Fruit fly (Drosophila melanogaster) whole organism, pupa: Measurements from ENCODE around the gene CG14423.

Source experiments
- CG10348 ChIP-seq: fragments of 200-800 bp; sonication (Bioruptor generic); IDR thresholded peaks from 2 replicates; pipeline ENCODE4 v1.3.6; 2022; ENCODE audit warnings: missing biosample characterization, missing genetic modification characterization
- CG12605 ChIP-seq: fragments of 200-800 bp; sonication (Bioruptor generic); IDR thresholded peaks from 2 replicates; pipeline ENCODE4 v1.3.6; 2022; ENCODE audit warnings: missing biosample characterization, missing genetic modification characterization
- CG13204 ChIP-seq: fragments of 200-800 bp; sonication (Bioruptor generic); optimal IDR thresholded peaks from 2 replicates; lab custom pipeline; 2018; ENCODE audit warnings: missing biosample characterization, mild to moderate bottlenecking, missing genetic modification characterization, moderate library complexity
- CG14655 ChIP-seq: fragments of 200-800 bp; sonication (Bioruptor generic); optimal IDR thresholded peaks from 3 replicates; lab custom pipeline; 2017; ENCODE audit warnings: mild to moderate bottlenecking, missing biosample characterization, missing genetic modification reagents, missing genetic modification characterization
- CG15710 ChIP-seq: fragments of 200-800 bp; sonication (Bioruptor generic); optimal IDR thresholded peaks from 2 replicates; lab custom pipeline; 2018; ENCODE audit warnings: missing biosample characterization, mild to moderate bottlenecking, missing genetic modification characterization, moderate library complexity
- CG17806 ChIP-seq: fragments of 200-800 bp; sonication (Bioruptor generic); optimal IDR thresholded peaks from 2 replicates; lab custom pipeline; 2018; ENCODE audit warnings: missing biosample characterization, mild to moderate bottlenecking, missing genetic modification characterization, moderate library complexity
- CG32121 ChIP-seq: fragments of 200-800 bp; sonication (Bioruptor generic); IDR thresholded peaks from 2 replicates; pipeline ENCODE4 v1.3.6; 2022; ENCODE audit warnings: missing biosample characterization, missing genetic modification characterization
- CG34367 ChIP-seq: fragments of 200-800 bp; sonication (Bioruptor generic); optimal IDR thresholded peaks from 2 replicates; lab custom pipeline; 2018; ENCODE audit warnings: missing biosample characterization, mild to moderate bottlenecking, missing genetic modification characterization
- CG4496 ChIP-seq: fragments of 200-800 bp; sonication (Bioruptor generic); IDR thresholded peaks from 3 replicates; pipeline ENCODE4 v1.3.6; 2022; ENCODE audit warnings: missing biosample characterization, missing genetic modification characterization
- CG8159 ChIP-seq: fragments of 200-800 bp; sonication (Bioruptor generic); optimal IDR thresholded peaks from 3 replicates; lab custom pipeline; 2018; ENCODE audit warnings: missing biosample characterization, mild to moderate bottlenecking, missing genetic modification characterization, moderate library complexity
- CG8301 ChIP-seq: fragments of 200-800 bp; sonication (Bioruptor generic); optimal IDR thresholded peaks from 2 replicates; lab custom pipeline; 2018; ENCODE audit warnings: missing biosample characterization, mild to moderate bottlenecking, missing genetic modification characterization
- CG9948 ChIP-seq: fragments of 200-800 bp; sonication (Bioruptor generic); optimal IDR thresholded peaks from 2 replicates; lab custom pipeline; 2018; ENCODE audit warnings: missing biosample characterization, mild to moderate bottlenecking, missing genetic modification characterization, moderate library complexity
- D1 ChIP-seq: fragments of 200-800 bp; sonication (Bioruptor generic); optimal IDR thresholded peaks from 2 replicates; lab custom pipeline; 2018; ENCODE audit warnings: missing biosample characterization, mild to moderate bottlenecking, missing genetic modification characterization, moderate library complexity
- EcR ChIP-seq: fragments of 200-800 bp; sonication (Bioruptor generic); optimal IDR thresholded peaks from 3 replicates; lab custom pipeline; 2019; ENCODE audit warnings: missing biosample characterization, missing genetic modification characterization, mild to moderate bottlenecking, moderate library complexity, missing genetic modification reagents
- Ets98B ChIP-seq: fragments of 200-800 bp; sonication (Bioruptor generic); IDR thresholded peaks from 2 replicates; pipeline ENCODE4 v1.3.6; 2022; ENCODE audit warnings: missing biosample characterization, missing genetic modification characterization
- Pif1A ChIP-seq: fragments of 200-800 bp; sonication (Bioruptor generic); optimal IDR thresholded peaks from 3 replicates; lab custom pipeline; 2016; ENCODE audit warnings: missing biosample characterization, missing genetic modification characterization
- Pif1B ChIP-seq: fragments of 200-800 bp; sonication (Bioruptor generic); optimal IDR thresholded peaks from 3 replicates; lab custom pipeline; 2016; ENCODE audit warnings: missing biosample characterization, missing genetic modification characterization
- Snoo ChIP-seq: fragments of 200-800 bp; sonication (Bioruptor generic); optimal IDR thresholded peaks from 3 replicates; lab custom pipeline; 2017; ENCODE audit warnings: missing biosample characterization, mild to moderate bottlenecking, missing genetic modification characterization, inconsistent platforms
- fd96Ca ChIP-seq: fragments of 200-800 bp; sonication (Bioruptor generic); IDR thresholded peaks from 3 replicates; pipeline ENCODE4 v1.3.6; 2022; ENCODE audit warnings: missing biosample characterization, missing genetic modification characterization
- gl ChIP-seq: fragments of 200-800 bp; sonication (Bioruptor generic); optimal IDR thresholded peaks from 2 replicates; lab custom pipeline; 2018; ENCODE audit warnings: missing biosample characterization, mild to moderate bottlenecking, missing genetic modification characterization
- rn ChIP-seq: fragments of 200-800 bp; sonication (Bioruptor generic); IDR thresholded peaks from 2 replicates; pipeline ENCODE4 v1.3.6; 2022; ENCODE audit warnings: missing biosample characterization, missing genetic modification characterization

The CG14423 gene

dm6 chrX:2919742-2920141 is 25.5 kb upstream of the CG14423 start, which contains the start of gene CG3588:
CG3588 (plus strand) TSS chrX:2919770.
- TF ChIP-seq CG8301 (tag; lab: Kevin White, UChicago) (no peak), Ets98B (no peak), CG14655 (GFP tag; lab: Kevin White, UChicago) (no peak), EcR (GFP tag; lab: Kevin White, UChicago) (no peak), CG34367 (tag; lab: Kevin White, UChicago) (no peak), CG10348 (GFP tag; lab: Robert Waterston, UW) (no peak), CG8159 (tag; lab: Kevin White, UChicago) (no peak), Pif1B (GFP tag; lab: Kevin White, UChicago) (no peak), rn (no peak), CG15710 (tag; lab: Kevin White, UChicago) (no peak), CG32121 (GFP tag; lab: Robert Waterston, UW) (no peak), Snoo (tag; lab: Kevin White, UChicago) (no peak), Pif1A (no peak), fd96Ca (no peak), CG12605 (GFP tag; lab: Robert Waterston, UW) (no peak)

- TF ChIP-seq CG14655 (GFP tag; lab: Kevin White, UChicago) (no peak), CG13204 (no peak), Pif1A (no peak), CG12605 (GFP tag; lab: Robert Waterston, UW) (no peak), CG32121 (GFP tag; lab: Robert Waterston, UW) (no peak), CG34367 (tag; lab: Kevin White, UChicago) (no peak)
Observed at dm6 chrX:2927158-2927557, 18.0 kb upstream of the CG14423 start, which contains the start of gene CG14424. CG14424 (minus strand) TSS chrX:2927258.

- TF ChIP-seq Snoo (tag; lab: Kevin White, UChicago) (no peak), CG17806 (no peak), CG8159 (tag; lab: Kevin White, UChicago) (no peak), Pif1A (no peak), CG8301 (tag; lab: Kevin White, UChicago) (no peak), CG32121 (GFP tag; lab: Robert Waterston, UW) (no peak), CG13204 (no peak), CG12605 (GFP tag; lab: Robert Waterston, UW) (no peak), Ets98B (no peak), CG4496 (GFP tag; lab: Robert Waterston, UW) (no peak), CG14655 (GFP tag; lab: Kevin White, UChicago) (no peak), rn (no peak), CG10348 (GFP tag; lab: Robert Waterston, UW) (no peak)
Observed at dm6 chrX:2929496-2929895, 15.7 kb upstream of the CG14423 start, which contains the start of gene CG32793. CG32793 (plus strand) TSS chrX:2929796.

dm6 chrX:2934827-2935226 is 10.4 kb upstream of the CG14423 start, which contains the start of gene CG3592:
CG3592 (plus strand) TSS chrX:2935127.
- TF ChIP-seq CG10348 (GFP tag; lab: Robert Waterston, UW) (no peak), CG12605 (GFP tag; lab: Robert Waterston, UW) (no peak), CG17806 (no peak), CG14655 (GFP tag; lab: Kevin White, UChicago) (no peak), CG32121 (GFP tag; lab: Robert Waterston, UW) (no peak), fd96Ca (no peak), Pif1B (GFP tag; lab: Kevin White, UChicago) (no peak), CG9948 (no peak), CG34367 (tag; lab: Kevin White, UChicago) (no peak), rn (no peak), CG4496 (GFP tag; lab: Robert Waterston, UW) (no peak), gl (no peak), CG13204 (no peak), D1 (no peak), CG8301 (tag; lab: Kevin White, UChicago) (no peak), Snoo (tag; lab: Kevin White, UChicago) (no peak), CG15710 (tag; lab: Kevin White, UChicago) (no peak), Ets98B (no peak), CG8159 (tag; lab: Kevin White, UChicago) (no peak), EcR (GFP tag; lab: Kevin White, UChicago) (no peak)

- TF ChIP-seq D1 (no peak), Ets98B (no peak), CG8301 (tag; lab: Kevin White, UChicago) (no peak), Snoo (tag; lab: Kevin White, UChicago) (no peak), CG8159 (tag; lab: Kevin White, UChicago) (no peak), CG32121 (GFP tag; lab: Robert Waterston, UW) (no peak), Pif1A (no peak), CG12605 (GFP tag; lab: Robert Waterston, UW) (no peak), gl (no peak), CG17806 (no peak), EcR (GFP tag; lab: Kevin White, UChicago) (no peak), CG4496 (GFP tag; lab: Robert Waterston, UW) (no peak), CG13204 (no peak), rn (no peak), CG10348 (GFP tag; lab: Robert Waterston, UW) (no peak), CG14655 (GFP tag; lab: Kevin White, UChicago) (no peak), CG15710 (tag; lab: Kevin White, UChicago) (no peak), CG34367 (tag; lab: Kevin White, UChicago) (no peak), Pif1B (GFP tag; lab: Kevin White, UChicago) (no peak)
- TF ChIP-seq, all 21 proteins: peak for 0
Observed at dm6 chrX:2936727-2937126, 8.5 kb upstream of the CG14423 start, which contains the start of gene CG3598. CG3598 (plus strand) TSS chrX:2937027.

dm6 chrX:2938556-2938955 is 6.6 kb upstream of the CG14423 start, which contains the start of gene CG14420:
CG14420 (plus strand) TSS chrX:2938856.
- TF ChIP-seq EcR (GFP tag; lab: Kevin White, UChicago) (no peak), CG8159 (tag; lab: Kevin White, UChicago) (no peak), CG13204 (no peak), CG9948 (no peak), gl (no peak), Ets98B (no peak), Snoo (tag; lab: Kevin White, UChicago) (no peak), fd96Ca (no peak), CG17806 (no peak), CG14655 (GFP tag; lab: Kevin White, UChicago) (no peak), CG4496 (GFP tag; lab: Robert Waterston, UW) (no peak), CG15710 (tag; lab: Kevin White, UChicago) (no peak)
